Fruit fly (Drosophila melanogaster) whole organism, prepupa: ENCODE data around the gene CG33635.

Source experiments
- Blimp-1 ChIP-seq: fragments of 200-800 bp; sonication (Bioruptor generic); optimal IDR thresholded peaks from 3 replicates; lab custom pipeline; 2017; ENCODE audit warnings: missing biosample characterization, missing genetic modification characterization, mild to moderate bottlenecking, moderate library complexity, missing genetic modification reagents
- CG3919 ChIP-seq: fragments of 200-800 bp; sonication (Bioruptor generic); optimal IDR thresholded peaks from 3 replicates; lab custom pipeline; 2016; ENCODE audit warnings: missing biosample characterization, missing genetic modification characterization
- fd59A ChIP-seq: fragments of 200-800 bp; sonication (Bioruptor generic); optimal IDR thresholded peaks from 2 replicates; lab custom pipeline; 2017; ENCODE audit warnings: missing biosample characterization, mild to moderate bottlenecking, missing genetic modification characterization, missing genetic modification reagents

dm6 chr2L:155994-156393, 2.5 kb downstream of the CG33635 start, which contains the start of gene CG3436:
- TF ChIP-seq fd59A: no peak
- no peak for TF ChIP-seq CG3919
- TF ChIP-seq Blimp-1 (GFP tag; lab: Kevin White, UChicago): no peak
